Worm (Caenorhabditis elegans): ENCODE results near the gene nas-18.

ce11 chrV:11436407-11436806 lies 40.2 kb downstream of the nas-18 start:
- TF ChIP-seq nhr-77 (tag; optimal IDR thresholded peaks at IDR 0.05) (no peak), ztf-4 (tag; optimal IDR thresholded peaks at IDR 0.05) (no peak), nhr-11 (tag; optimal IDR thresholded peaks at IDR 0.05) (no peak), ama-1 (optimal IDR thresholded peaks at IDR 0.05) (no peak), fos-1 (tag; optimal IDR thresholded peaks at IDR 0.05) (no peak), R02D3.7 (tag; optimal IDR thresholded peaks at IDR 0.05) (no peak), nhr-23 (tag; optimal IDR thresholded peaks at IDR 0.05) (no peak), nhr-76 (tag; optimal IDR thresholded peaks at IDR 0.05) (no peak), nhr-25 (tag; optimal IDR thresholded peaks at IDR 0.05) (no peak), ztf-11 (tag; optimal IDR thresholded peaks at IDR 0.05) (no peak), nhr-12 (tag; optimal IDR thresholded peaks at IDR 0.05) (no peak)

All from whole organism, L3 larva.